Worm (Caenorhabditis elegans) whole organism, early embryonic: ENCODE measurements around the gene Y22D7AR.14.

ENCODE experiments used
- ama-1 ChIP-seq: fragments of 150-350 bp; optimal IDR thresholded peaks from 2 replicates; lab custom pipeline; 2014
- hmbx-1 ChIP-seq: sonication (generic microtip); optimal IDR thresholded peaks from 2 replicates; lab custom pipeline; 2016; ENCODE audit warnings: mild to moderate bottlenecking, missing genetic modification characterization, missing compliant biosample characterization

DNA sequence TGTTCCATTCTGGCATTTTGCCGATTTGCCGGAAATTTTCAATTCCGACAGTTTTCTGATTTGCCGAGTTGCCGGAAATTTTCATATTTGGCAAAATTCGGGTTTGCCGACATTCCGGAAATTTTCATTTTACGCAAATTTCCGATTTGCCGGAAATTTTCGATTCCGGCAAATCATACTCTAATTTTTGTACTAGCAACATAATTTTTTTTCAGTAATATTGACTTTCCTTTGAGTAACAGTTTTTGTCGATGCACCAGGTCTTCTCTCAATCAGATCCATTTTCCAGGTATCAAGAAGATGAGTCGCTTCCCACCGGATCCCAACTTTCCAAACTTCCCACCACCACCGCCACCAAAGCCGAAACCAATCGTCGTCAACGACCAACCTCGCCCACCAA lies 48.7 kb downstream of the Y22D7AR.14 start, which contains the start of gene Y22D7AL.3:
- TF ChIP-seq ama-1, result no peak
- TF ChIP-seq hmbx-1 (tag; lab: Kevin White, UChicago), result no peak
